Fruit fly (Drosophila melanogaster): ENCODE data around the gene Ugt49B2.

Ugt49B2 gene

DNA sequence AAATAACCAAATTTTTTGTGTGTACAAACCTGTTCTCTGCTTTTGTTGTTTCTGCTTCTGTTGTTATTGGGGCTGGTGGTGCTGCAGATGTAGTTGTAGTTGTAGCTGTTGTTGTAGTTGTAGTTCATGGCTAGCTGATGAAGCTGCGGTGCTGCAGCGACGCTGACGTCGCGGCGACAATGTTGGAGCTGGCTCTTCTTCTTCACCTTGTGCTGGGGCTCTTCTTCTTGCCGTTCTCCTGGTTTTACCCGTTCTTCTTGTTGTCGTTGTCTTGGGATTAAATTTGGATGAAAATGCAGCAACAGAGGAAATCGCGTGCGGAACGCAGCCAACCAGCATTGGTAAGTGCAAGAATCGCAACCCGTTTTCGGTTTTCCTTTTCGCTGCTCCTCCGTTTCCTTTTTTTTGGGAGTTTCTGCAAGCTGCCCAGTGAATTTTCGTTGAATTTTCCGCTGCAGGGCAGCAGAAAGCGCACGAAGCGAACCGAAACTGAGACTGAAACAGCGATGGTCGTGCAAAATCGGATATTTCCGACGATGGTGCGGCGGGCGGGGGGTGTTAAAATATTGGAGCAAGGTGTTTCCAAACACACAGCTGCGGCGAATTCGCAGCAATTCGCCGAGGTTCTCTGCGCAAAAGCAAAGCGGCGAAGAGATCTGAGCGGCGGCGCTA, 51.0 kb downstream of the Ugt49B2 start (continued):
- no peak for TF ChIP-seq CG6163 (GFP tag; IDR thresholded peaks at IDR 0.05)
- peak; percentile 1 for TF ChIP-seq Lpt (GFP tag; optimal IDR thresholded peaks at IDR 0.05)
- TF ChIP-seq CG11902 (GFP tag; optimal IDR thresholded peaks at IDR 0.05): no peak
- no peak for TF ChIP-seq fd59A (GFP tag; optimal IDR thresholded peaks at IDR 0.05)
- no peak for TF ChIP-seq CG11294 (GFP tag; IDR thresholded peaks at IDR 0.05)
- TF ChIP-seq CG8319 (GFP tag; optimal IDR thresholded peaks at IDR 0.05): no peak
- no peak for TF ChIP-seq dac (GFP tag; optimal IDR thresholded peaks at IDR 0.05)
- no peak for TF ChIP-seq fkh (GFP tag; optimal IDR thresholded peaks at IDR 0.05)
- peak in 1 of 2 experiments; percentile 72 for TF ChIP-seq ss (GFP tag; optimal IDR thresholded peaks at IDR 0.05)
- no peak for TF ChIP-seq Sox102F (GFP tag; optimal IDR thresholded peaks at IDR 0.05)
- no peak for TF ChIP-seq CG15336 (GFP tag; IDR thresholded peaks at IDR 0.05)
- TF ChIP-seq topi (GFP tag; optimal IDR thresholded peaks at IDR 0.05): no peak
- TF ChIP-seq dsx (GFP tag; optimal IDR thresholded peaks at IDR 0.05; ENCODE audit: poor library complexity, severe bottlenecking): peak; percentile 99
- TF ChIP-seq CG34406 (GFP tag; optimal IDR thresholded peaks at IDR 0.05): no peak
- TF ChIP-seq CG8119 (GFP tag; IDR thresholded peaks at IDR 0.05): no peak
- TF ChIP-seq Met (GFP tag; optimal IDR thresholded peaks at IDR 0.05): peak; percentile 17
- TF ChIP-seq CG16779 (tag; optimal IDR thresholded peaks at IDR 0.05): no peak
- TF ChIP-seq spab (GFP tag; optimal IDR thresholded peaks at IDR 0.05): no peak

dm6 chr3R:21347815-21348186, 51.7 kb downstream of the Ugt49B2 start:
- peak; percentile 1 for TF ChIP-seq acj6 (GFP tag; optimal IDR thresholded peaks at IDR 0.05)
- no peak for TF ChIP-seq fd59A (GFP tag; optimal IDR thresholded peaks at IDR 0.05)
- TF ChIP-seq CG11902 (GFP tag; optimal IDR thresholded peaks at IDR 0.05): no peak
- TF ChIP-seq Blimp-1 (GFP tag; optimal IDR thresholded peaks at IDR 0.05): no peak
- TF ChIP-seq Ets96B (tag; optimal IDR thresholded peaks at IDR 0.05): peak; percentile 8
- peak; percentile 11 for TF ChIP-seq Eip75B (GFP tag; optimal IDR thresholded peaks at IDR 0.05)
- TF ChIP-seq salr (GFP tag; optimal IDR thresholded peaks at IDR 0.05): peak in 1 of 2 experiments; percentile 71
- peak; percentile 48 for TF ChIP-seq CG4318 (GFP tag; optimal IDR thresholded peaks at IDR 0.05)
- no peak for TF ChIP-seq Hr38 (GFP tag; optimal IDR thresholded peaks at IDR 0.05)
- no peak for TF ChIP-seq Sox102F (GFP tag; optimal IDR thresholded peaks at IDR 0.05)
- peak; percentile 46 for TF ChIP-seq Hr4 (GFP tag; optimal IDR thresholded peaks at IDR 0.05)
- TF ChIP-seq fkh (GFP tag; optimal IDR thresholded peaks at IDR 0.05): no peak
- peak; percentile 22 for TF ChIP-seq Sox14 (GFP tag; optimal IDR thresholded peaks at IDR 0.05)
- TF ChIP-seq fd85E (GFP tag; optimal IDR thresholded peaks at IDR 0.05): no peak
- TF ChIP-seq CG8119 (GFP tag; IDR thresholded peaks at IDR 0.05): peak; percentile 41; the same call in 1 of the 3 replicates
- no peak for TF ChIP-seq CG7368 (GFP tag; optimal IDR thresholded peaks at IDR 0.05)
- no peak for TF ChIP-seq dsx (GFP tag; optimal IDR thresholded peaks at IDR 0.05; ENCODE audit: poor library complexity, severe bottlenecking)
- no peak for TF ChIP-seq CG3919 (GFP tag; optimal IDR thresholded peaks at IDR 0.05)
- TF ChIP-seq CG8319 (GFP tag; optimal IDR thresholded peaks at IDR 0.05): no peak
- no peak for TF ChIP-seq CG1621 (tag; optimal IDR thresholded peaks at IDR 0.05)
- no peak for TF ChIP-seq Eip93F (GFP tag; optimal IDR thresholded peaks at IDR 0.05)
- peak; percentile 30 for TF ChIP-seq CG10631 (GFP tag; optimal IDR thresholded peaks at IDR 0.05)
- peak; percentile 71 for TF ChIP-seq CG32006 (GFP tag; optimal IDR thresholded peaks at IDR 0.05)
- peak; percentile 3 for TF ChIP-seq CG6808 (GFP tag; optimal IDR thresholded peaks at IDR 0.05)
- no peak for TF ChIP-seq achi (GFP tag; optimal IDR thresholded peaks at IDR 0.05)
- no peak for TF ChIP-seq spab (GFP tag; optimal IDR thresholded peaks at IDR 0.05)
- TF ChIP-seq Eip78C (GFP tag): peak; percentile 83
- TF ChIP-seq pdm3 (GFP tag; optimal IDR thresholded peaks at IDR 0.05): peak; percentile 47
- no peak for TF ChIP-seq CG11294 (GFP tag; IDR thresholded peaks at IDR 0.05)
- TF ChIP-seq CG10669 (GFP tag; optimal IDR thresholded peaks at IDR 0.05): peak; percentile 12
- no peak for TF ChIP-seq Hr39 (GFP tag; optimal IDR thresholded peaks at IDR 0.05)
- no peak for TF ChIP-seq Ets21C (GFP tag; optimal IDR thresholded peaks at IDR 0.05)
- peak; percentile 36 for TF ChIP-seq lz (GFP tag; optimal IDR thresholded peaks at IDR 0.05)
- TF ChIP-seq svp (GFP tag): peak; percentile 21
- no peak for TF ChIP-seq ss (GFP tag; optimal IDR thresholded peaks at IDR 0.05)
- no peak for TF ChIP-seq Met (GFP tag; optimal IDR thresholded peaks at IDR 0.05)
- TF ChIP-seq dac (GFP tag; optimal IDR thresholded peaks at IDR 0.05): no peak
- TF ChIP-seq Sox15 (GFP tag; optimal IDR thresholded peaks at IDR 0.05): no peak
- no peak for TF ChIP-seq CG11762 (GFP tag; optimal IDR thresholded peaks at IDR 0.05; ENCODE audit: insufficient read depth)
- peak; percentile 40 for TF ChIP-seq OdsH (GFP tag; optimal IDR thresholded peaks at IDR 0.05)
- TF ChIP-seq CG6276 (GFP tag; optimal IDR thresholded peaks at IDR 0.05): peak; percentile 28
- peak; percentile 43; the same call in 1 of the 3 replicates for TF ChIP-seq eg (GFP tag; IDR thresholded peaks at IDR 0.05)

All from whole organism, prepupa.